Fruit fly (Drosophila melanogaster): ENCODE data around the gene Lcp65Ae.

DNA sequence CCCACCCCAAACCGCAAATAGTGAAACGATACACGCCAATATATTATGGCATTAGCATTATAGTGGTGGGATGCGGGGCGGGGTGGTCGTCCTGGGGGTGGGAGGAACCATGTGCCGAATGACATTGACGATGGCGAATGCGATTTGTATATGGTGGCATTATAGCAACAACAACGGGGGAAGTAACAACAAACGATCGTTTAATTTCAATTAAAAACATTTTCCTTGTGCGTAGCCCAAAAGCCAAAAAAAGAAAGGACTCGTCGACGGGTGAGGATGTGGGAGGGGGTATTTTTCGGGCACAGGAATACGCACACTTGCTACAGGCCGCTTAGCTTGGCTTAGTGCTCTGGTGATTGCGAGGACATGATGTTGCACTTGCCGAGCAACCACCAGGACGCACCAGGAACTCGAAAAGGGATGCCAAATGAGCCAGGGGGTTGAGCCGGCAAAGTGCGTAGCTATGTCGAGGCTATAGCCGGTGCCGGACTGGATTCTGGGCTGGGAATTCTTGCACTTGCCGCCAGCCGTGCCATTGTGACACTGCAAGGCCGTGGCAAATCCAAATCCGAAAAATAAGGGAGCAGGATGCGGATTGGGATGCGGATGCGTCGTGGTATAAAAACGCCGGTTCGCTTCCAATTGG, 24.7 kb upstream of the Lcp65Ae start, which contains the start of gene Prdm13:
- TF ChIP-seq CG8119 (GFP tag; IDR thresholded peaks at IDR 0.05) (no peak), net (GFP tag; optimal IDR thresholded peaks at IDR 0.05) (no peak), topi (GFP tag; optimal IDR thresholded peaks at IDR 0.05) (no peak), Hr39 (GFP tag; optimal IDR thresholded peaks at IDR 0.05) (no peak), CG9139 (GFP tag; optimal IDR thresholded peaks at IDR 0.05) (no peak), fd85E (GFP tag; optimal IDR thresholded peaks at IDR 0.05) (no peak), CG11762 (GFP tag; optimal IDR thresholded peaks at IDR 0.05; ENCODE audit: insufficient read depth) (no peak), CG10669 (GFP tag; optimal IDR thresholded peaks at IDR 0.05) (no peak), Sox102F (GFP tag; optimal IDR thresholded peaks at IDR 0.05) (no peak), fd59A (GFP tag; optimal IDR thresholded peaks at IDR 0.05) (no peak), Ets96B (tag; optimal IDR thresholded peaks at IDR 0.05) (no peak), pdm3 (GFP tag; optimal IDR thresholded peaks at IDR 0.05) (no peak)
